Fruit fly (Drosophila melanogaster): ENCODE results near the gene SA1.

DNA sequence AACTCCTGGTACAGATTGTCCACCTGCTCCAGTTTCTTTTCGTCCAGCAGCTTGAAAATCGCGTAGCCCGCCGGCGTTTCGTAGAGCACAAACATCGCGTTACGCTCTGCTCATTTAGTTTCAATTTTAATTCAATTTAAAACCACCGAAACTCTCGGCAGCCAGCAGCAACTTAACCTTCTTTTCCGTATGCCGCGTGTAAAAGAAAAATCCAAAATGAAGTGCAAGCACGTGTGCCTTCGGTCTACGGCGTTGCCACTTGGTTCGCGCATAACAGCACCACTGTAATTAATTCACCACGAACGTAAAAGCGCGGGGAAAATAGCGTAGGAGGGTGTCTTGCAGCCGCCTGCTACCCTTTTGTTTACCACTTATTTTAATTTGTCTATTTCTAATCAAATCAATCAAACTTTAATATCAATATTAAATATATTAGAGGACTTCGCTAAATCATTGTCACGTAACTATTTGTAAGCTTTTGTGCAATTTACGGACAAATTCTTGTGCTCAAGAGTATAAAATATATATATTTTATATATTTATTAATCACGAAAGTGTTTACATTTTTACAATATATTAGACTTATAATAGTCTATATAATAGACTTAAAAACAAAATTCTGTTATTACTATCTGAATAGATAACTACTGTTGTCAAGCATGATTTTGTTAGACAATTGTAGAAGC, 31.6 kb upstream of the SA1 start, which contains the start of gene nop5:
- TF ChIP-seq CG32121 (GFP tag; IDR thresholded peaks at IDR 0.05) (no peak), CG34367 (tag; optimal IDR thresholded peaks at IDR 0.05) (no peak), fd96Ca (GFP tag; IDR thresholded peaks at IDR 0.05) (no peak), CG10348 (GFP tag; IDR thresholded peaks at IDR 0.05) (no peak), CG9948 (tag; optimal IDR thresholded peaks at IDR 0.05) (peak; percentile 63), D1 (tag; optimal IDR thresholded peaks at IDR 0.05) (no peak), Pif1B (GFP tag; optimal IDR thresholded peaks at IDR 0.05) (no peak), CG15710 (tag; optimal IDR thresholded peaks at IDR 0.05) (peak; percentile 67), CG13204 (GFP tag; optimal IDR thresholded peaks at IDR 0.05) (no peak)
